Worm (Caenorhabditis elegans) whole organism, L2 larva: ENCODE data around the gene C28D4.8.
A peak's percentile ranks its signal among the peaks of the same experiment; 100 is the strongest.

Source experiments
- C34F6.9 ChIP-seq: fragments of 150-350 bp; optimal IDR thresholded peaks from 2 replicates; lab custom pipeline; 2014; ENCODE audit warnings: missing biosample characterization, missing genetic modification characterization
- F13H6.1 ChIP-seq: sonication (generic microtip); optimal IDR thresholded peaks from 2 replicates; lab custom pipeline; 2016; ENCODE audit warnings: missing genetic modification characterization, missing compliant biosample characterization
- ZK546.5 ChIP-seq: sonication (generic microtip); optimal IDR thresholded peaks from 2 replicates; lab custom pipeline; 2017; ENCODE audit warnings: missing biosample characterization, missing genetic modification characterization
- alr-1 ChIP-seq: fragments of 150-350 bp; optimal IDR thresholded peaks from 2 replicates; lab custom pipeline; 2014; ENCODE audit warnings: missing biosample characterization, missing genetic modification characterization
- aly-2 ChIP-seq: fragments of 150-350 bp; optimal IDR thresholded peaks from 2 replicates; lab custom pipeline; 2014; ENCODE audit warnings: missing biosample characterization, missing genetic modification characterization
- ama-1 ChIP-seq: fragments of 150-350 bp; optimal IDR thresholded peaks from 2 replicates; lab custom pipeline; 2018; ENCODE audit warnings: inconsistent platforms
- blmp-1 ChIP-seq: sonication (generic microtip); optimal IDR thresholded peaks from 2 replicates; lab custom pipeline; 2017; ENCODE audit warnings: missing genetic modification characterization, mild to moderate bottlenecking, missing compliant biosample characterization, antibody characterized with exemption, moderate library complexity; ENCODE audit not compliant: insufficient read depth
- ceh-16 ChIP-seq: fragments of 150-350 bp; optimal IDR thresholded peaks from 2 replicates; lab custom pipeline; 2014; ENCODE audit warnings: missing biosample characterization, missing genetic modification characterization
- crh-2 ChIP-seq: sonication (generic microtip); optimal IDR thresholded peaks from 2 replicates; lab custom pipeline; 2017; ENCODE audit warnings: missing biosample characterization, missing genetic modification characterization
- dmd-4 ChIP-seq: sonication (generic microtip); optimal IDR thresholded peaks from 2 replicates; lab custom pipeline; 2017; ENCODE audit warnings: missing biosample characterization, missing genetic modification characterization
- egl-27 ChIP-seq: sonication (generic microtip); optimal IDR thresholded peaks from 3 replicates; lab custom pipeline; 2017; ENCODE audit warnings: missing biosample characterization, missing genetic modification reagents, missing genetic modification characterization
- elt-1 ChIP-seq: fragments of 150-350 bp; optimal IDR thresholded peaks from 2 replicates; lab custom pipeline; 2014; ENCODE audit warnings: missing biosample characterization, missing genetic modification characterization
- fos-1 ChIP-seq: fragments of 150-350 bp; optimal IDR thresholded peaks from 2 replicates; lab custom pipeline; 2014; ENCODE audit warnings: missing biosample characterization, missing genetic modification characterization
- gmeb-1 ChIP-seq: fragments of 150-350 bp; optimal IDR thresholded peaks from 2 replicates; lab custom pipeline; 2014; ENCODE audit warnings: missing biosample characterization, missing genetic modification characterization
- lsy-2 ChIP-seq, 2 experiments: fragments of 150-350 bp in 1 of 2; sonication (generic microtip) in 1 of 2; optimal IDR thresholded peaks; 2 replicates each; lab custom pipeline; 2014 to 2017; ENCODE audit warnings: missing biosample characterization in 2 of 2, missing genetic modification characterization in 2 of 2
- mab-5 ChIP-seq: fragments of 150-350 bp; optimal IDR thresholded peaks from 2 replicates; lab custom pipeline; 2014; ENCODE audit warnings: missing biosample characterization, missing genetic modification characterization
- mbf-1 ChIP-seq: sonication (generic microtip); optimal IDR thresholded peaks from 2 replicates; lab custom pipeline; 2017; ENCODE audit warnings: missing biosample characterization, missing genetic modification characterization
- mdl-1 ChIP-seq, 2 experiments: fragments of 150-350 bp in 1 of 2; sonication (generic microtip) in 1 of 2; optimal IDR thresholded peaks; 2 replicates each; lab custom pipeline; 2017; ENCODE audit warnings: missing biosample characterization in 2 of 2, missing genetic modification characterization in 2 of 2
- nhr-10 ChIP-seq: sonication (generic microtip); optimal IDR thresholded peaks from 2 replicates; lab custom pipeline; 2017; ENCODE audit warnings: missing biosample characterization, missing genetic modification characterization
- nhr-11 ChIP-seq: fragments of 150-350 bp; optimal IDR thresholded peaks from 2 replicates; lab custom pipeline; 2014; ENCODE audit warnings: missing biosample characterization, missing genetic modification characterization
- nhr-129 ChIP-seq: fragments of 150-350 bp; optimal IDR thresholded peaks from 2 replicates; lab custom pipeline; 2014; ENCODE audit warnings: missing biosample characterization, missing genetic modification characterization
- nhr-21 ChIP-seq: fragments of 150-350 bp; optimal IDR thresholded peaks from 2 replicates; lab custom pipeline; 2014; ENCODE audit warnings: missing biosample characterization, missing genetic modification characterization
- nhr-23 ChIP-seq: fragments of 150-350 bp; optimal IDR thresholded peaks from 2 replicates; lab custom pipeline; 2014; ENCODE audit warnings: missing biosample characterization, missing genetic modification reagents, missing genetic modification characterization
- peb-1 ChIP-seq: fragments of 150-350 bp; optimal IDR thresholded peaks from 2 replicates; lab custom pipeline; 2014; ENCODE audit warnings: missing biosample characterization, missing genetic modification characterization
- sem-4 ChIP-seq: fragments of 150-350 bp; optimal IDR thresholded peaks from 2 replicates; lab custom pipeline; 2014; ENCODE audit warnings: missing biosample characterization, missing genetic modification reagents, missing genetic modification characterization
- skn-1 ChIP-seq: sonication (generic microtip); optimal IDR thresholded peaks from 2 replicates; lab custom pipeline; 2017; ENCODE audit warnings: missing biosample characterization, missing genetic modification characterization
- sma-3 ChIP-seq: sonication (generic microtip); optimal IDR thresholded peaks from 2 replicates; lab custom pipeline; 2016; ENCODE audit warnings: missing genetic modification reagents, missing genetic modification characterization, missing compliant biosample characterization
- sma-9 ChIP-seq, 2 experiments: fragments of 150-350 bp in 1 of 2; sonication (generic microtip) in 1 of 2; optimal IDR thresholded peaks; 2 replicates each; lab custom pipeline; 2014 to 2016; ENCODE audit warnings: missing genetic modification characterization in 2 of 2, mild to moderate bottlenecking in 1 of 2, missing biosample characterization in 1 of 2, missing compliant biosample characterization in 1 of 2, missing genetic modification reagents in 1 of 2, moderate library complexity in 1 of 2
- snpc-4 ChIP-seq: fragments of 150-350 bp; optimal IDR thresholded peaks from 2 replicates; lab custom pipeline; 2014; ENCODE audit warnings: missing biosample characterization, missing genetic modification characterization
- unc-55 ChIP-seq: fragments of 150-350 bp; sonication (generic microtip); optimal IDR thresholded peaks from 3 replicates; lab custom pipeline; 2014; ENCODE audit warnings: missing biosample characterization, missing genetic modification reagents, missing genetic modification characterization
- unc-62 ChIP-seq: fragments of 150-350 bp; optimal IDR thresholded peaks from 2 replicates; lab custom pipeline; 2014; ENCODE audit warnings: missing biosample characterization, missing genetic modification reagents, missing genetic modification characterization
- zag-1 ChIP-seq: fragments of 150-350 bp; optimal IDR thresholded peaks from 2 replicates; lab custom pipeline; 2014; ENCODE audit warnings: missing biosample characterization, missing genetic modification characterization
- ztf-1 ChIP-seq: fragments of 200-800 bp; sonication (Bioruptor generic); conservative IDR thresholded peaks from 2 replicates; pipeline ENCODE4 v1.3.6; 2022; ENCODE audit warnings: missing genetic modification characterization, missing compliant biosample characterization
- ztf-11 ChIP-seq: sonication (generic microtip); optimal IDR thresholded peaks from 2 replicates; lab custom pipeline; 2017; ENCODE audit warnings: missing biosample characterization, missing genetic modification characterization
- ztf-4 ChIP-seq: fragments of 150-350 bp; optimal IDR thresholded peaks from 2 replicates; lab custom pipeline; 2014; ENCODE audit warnings: missing biosample characterization, missing genetic modification characterization

The C28D4.8 gene

ce11 chrIV:9737204-9737790 lies 10.9 kb downstream of the C28D4.8 start, which contains the start of gene cka-1:
TSS of gene cka-1 (minus strand) at chrIV:9737621.
- TF ChIP-seq nhr-11 (no peak), sma-9 (GFP tag; optimal IDR thresholded peaks at IDR 0.05; lab: Kevin White, UChicago) (peak; percentile 0), sma-9 (tag; optimal IDR thresholded peaks at IDR 0.05; lab: Kevin White, UChicago) (no peak), F13H6.1 (peak; percentile 31), sma-3 (GFP tag; lab: Kevin White, UChicago) (peak; percentile 19), nhr-23 (tag; lab: Kevin White, UChicago) (no peak), nhr-129 (tag; lab: Kevin White, UChicago) (peak; percentile 26), sem-4 (tag; lab: Kevin White, UChicago) (peak; percentile 20), snpc-4 (no peak), fos-1 (tag; lab: Kevin White, UChicago) (peak; percentile 63)

- TF ChIP-seq fos-1 (tag; lab: Kevin White, UChicago), result peak; percentile 92
- peak; percentile 37 for TF ChIP-seq blmp-1 (tag; lab: Kevin White, UChicago)
- TF ChIP-seq sma-9 (GFP tag; optimal IDR thresholded peaks at IDR 0.05; lab: Kevin White, UChicago), result peak; percentile 67
- TF ChIP-seq sma-9 (tag; optimal IDR thresholded peaks at IDR 0.05; lab: Kevin White, UChicago), result no peak
- peak in 1 of 2 experiments; percentile 63 for TF ChIP-seq lsy-2 (tag; optimal IDR thresholded peaks at IDR 0.05; lab: Kevin White, UChicago)
- peak; percentile 31 for TF ChIP-seq mab-5
- TF ChIP-seq nhr-21 (tag; lab: Kevin White, UChicago), result no peak
- no peak for TF ChIP-seq ZK546.5 (tag; lab: Kevin White, UChicago)
- no peak for TF ChIP-seq zag-1 (tag; lab: Kevin White, UChicago)
- peak; percentile 3 for TF ChIP-seq C34F6.9 (tag; lab: Kevin White, UChicago)
- no peak for TF ChIP-seq dmd-4 (tag; lab: Kevin White, UChicago)
- peak; percentile 3 for TF ChIP-seq sma-3 (GFP tag; lab: Kevin White, UChicago)
- TF ChIP-seq crh-2, result peak; percentile 61
- TF ChIP-seq nhr-129 (tag; lab: Kevin White, UChicago), result peak; percentile 33
These were observed 12.5 kb downstream of the C28D4.8 start for ce11 chrIV:9735750-9736149.

- TF ChIP-seq dmd-4 (tag; lab: Kevin White, UChicago), result no peak
- peak in 1 of 2 experiments; percentile 3 for TF ChIP-seq lsy-2 (tag; optimal IDR thresholded peaks at IDR 0.05; lab: Kevin White, UChicago)
- TF ChIP-seq mbf-1, result no peak
- TF ChIP-seq aly-2 (tag; lab: Kevin White, UChicago), result no peak
These were observed 13.4 kb downstream of the C28D4.8 start for ce11 chrIV:9734861-9735260.

ce11 chrIV:9733904-9734303 lies 14.3 kb downstream of the C28D4.8 start:
- no peak for TF ChIP-seq egl-27 (tag; lab: Kevin White, UChicago)
- no peak for TF ChIP-seq aly-2 (tag; lab: Kevin White, UChicago)
- no peak for TF ChIP-seq peb-1 (tag; lab: Kevin White, UChicago)
- TF ChIP-seq ztf-11 (tag; lab: Kevin White, UChicago), result no peak
- no peak for TF ChIP-seq skn-1 (tag; lab: Kevin White, UChicago)

ce11 chrIV:9728376-9728775 lies 19.9 kb downstream of the C28D4.8 start, which contains the start of gene nhr-100:
TSS of gene nhr-100 (plus strand) at chrIV:9728676.
- no peak for TF ChIP-seq ztf-4 (tag; lab: Kevin White, UChicago)

ce11 chrIV:9727217-9727616 lies 21.0 kb downstream of the C28D4.8 start:
- no peak for TF ChIP-seq gmeb-1 (tag; lab: Kevin White, UChicago)
- no peak for TF ChIP-seq aly-2 (tag; lab: Kevin White, UChicago)
- no peak for TF ChIP-seq mdl-1 (tag; optimal IDR thresholded peaks at IDR 0.05; lab: Kevin White, UChicago)
- TF ChIP-seq alr-1 (tag; lab: Kevin White, UChicago), result no peak
- TF ChIP-seq elt-1 (tag; lab: Kevin White, UChicago), result no peak
- no peak for TF ChIP-seq mab-5
- no peak for TF ChIP-seq crh-2
- TF ChIP-seq skn-1 (tag; lab: Kevin White, UChicago), result no peak
- no peak for TF ChIP-seq egl-27 (tag; lab: Kevin White, UChicago)
- no peak for TF ChIP-seq ztf-1 (GFP tag; lab: Robert Waterston, UW)
- no peak for TF ChIP-seq unc-55
- TF ChIP-seq sma-3 (GFP tag; lab: Kevin White, UChicago), result no peak
- no peak for TF ChIP-seq nhr-11
- TF ChIP-seq ztf-4 (tag; lab: Kevin White, UChicago), result no peak
- no peak for TF ChIP-seq peb-1 (tag; lab: Kevin White, UChicago)
- TF ChIP-seq ceh-16 (tag; lab: Kevin White, UChicago), result no peak
- TF ChIP-seq unc-62, result no peak
- no peak for TF ChIP-seq ama-1 (lab: Kevin White, UChicago)
- TF ChIP-seq nhr-10 (tag; lab: Kevin White, UChicago), result no peak
- TF ChIP-seq ztf-11 (tag; lab: Kevin White, UChicago), result no peak
- TF ChIP-seq, all 48 proteins: peak for 0
